Fruit fly (Drosophila melanogaster) whole organism, embryonic: ENCODE data around the gene Sfxn2.

Source experiments
- Ada2b ChIP-seq: fragments of 200-800 bp; sonication (Bioruptor generic); IDR thresholded peaks from 2 replicates; pipeline ENCODE4 v1.3.6; 2022; ENCODE audit warnings: missing biosample characterization, missing genetic modification characterization
- CG10321 ChIP-seq: fragments of 200-800 bp; sonication (Bioruptor generic); IDR thresholded peaks from 2 replicates; pipeline ENCODE4 v1.3.6; 2022; ENCODE audit warnings: missing biosample characterization, missing genetic modification characterization
- CG10431 ChIP-seq: fragments of 200-800 bp; sonication (Bioruptor generic); optimal IDR thresholded peaks from 3 replicates; lab custom pipeline; 2018; ENCODE audit warnings: missing biosample characterization, mild to moderate bottlenecking, missing genetic modification characterization
- CG12104 ChIP-seq: fragments of 200-800 bp; sonication (Bioruptor generic); optimal IDR thresholded peaks from 3 replicates; lab custom pipeline; 2016; ENCODE audit warnings: missing biosample characterization, missing genetic modification characterization
- CG12744 ChIP-seq: fragments of 200-800 bp; sonication (Bioruptor generic); optimal IDR thresholded peaks from 2 replicates; lab custom pipeline; 2016; ENCODE audit warnings: missing biosample characterization, missing genetic modification characterization
- CG13424 ChIP-seq: fragments of 200-800 bp; sonication (Bioruptor generic); optimal IDR thresholded peaks from 2 replicates; lab custom pipeline; 2019; ENCODE audit warnings: missing biosample characterization, mild to moderate bottlenecking, missing genetic modification characterization, moderate library complexity
- CG14014 ChIP-seq: fragments of 200-800 bp; sonication (Bioruptor generic); IDR thresholded peaks from 2 replicates; pipeline ENCODE4 v1.3.6; 2022; ENCODE audit warnings: missing biosample characterization, missing genetic modification characterization
- CG14667 ChIP-seq: fragments of 200-800 bp; sonication (Bioruptor generic); IDR thresholded peaks from 2 replicates; pipeline ENCODE4 v1.3.6; 2022; ENCODE audit warnings: missing biosample characterization, missing genetic modification characterization
- CG14710 ChIP-seq: fragments of 200-800 bp; sonication (Bioruptor generic); optimal IDR thresholded peaks from 3 replicates; lab custom pipeline; 2019; ENCODE audit warnings: missing biosample characterization, mild to moderate bottlenecking, missing genetic modification characterization, moderate library complexity
- CG15269 ChIP-seq: fragments of 200-800 bp; sonication (Bioruptor generic); optimal IDR thresholded peaks from 2 replicates; lab custom pipeline; 2018; ENCODE audit warnings: missing biosample characterization, mild to moderate bottlenecking, missing genetic modification characterization, moderate library complexity
- CG17186 ChIP-seq: fragments of 200-800 bp; sonication (Bioruptor generic); optimal IDR thresholded peaks from 3 replicates; lab custom pipeline; 2017; ENCODE audit warnings: missing biosample characterization, missing genetic modification reagents, missing genetic modification characterization
- CG17385 ChIP-seq: fragments of 200-800 bp; sonication (Bioruptor generic); optimal IDR thresholded peaks from 3 replicates; lab custom pipeline; 2018; ENCODE audit warnings: missing biosample characterization, mild to moderate bottlenecking, missing genetic modification characterization
- CG17568 ChIP-seq: fragments of 200-800 bp; sonication (Bioruptor generic); optimal IDR thresholded peaks from 2 replicates; lab custom pipeline; 2018; ENCODE audit warnings: missing biosample characterization, mild to moderate bottlenecking, missing genetic modification characterization, moderate library complexity
- CG18764 ChIP-seq: fragments of 200-800 bp; sonication (Bioruptor generic); optimal IDR thresholded peaks from 3 replicates; lab custom pipeline; 2016; ENCODE audit warnings: missing biosample characterization, missing genetic modification characterization
- CG2116 ChIP-seq: fragments of 200-800 bp; sonication (Bioruptor generic); optimal IDR thresholded peaks from 3 replicates; lab custom pipeline; 2018; ENCODE audit warnings: missing biosample characterization, mild to moderate bottlenecking, missing genetic modification characterization
- CG30020 ChIP-seq: fragments of 200-800 bp; optimal IDR thresholded peaks from 2 replicates; lab custom pipeline; 2019; ENCODE audit warnings: missing biosample characterization, mild to moderate bottlenecking, missing genetic modification characterization, moderate library complexity
- CG31365 ChIP-seq: fragments of 200-800 bp; sonication (Bioruptor generic); optimal IDR thresholded peaks from 2 replicates; lab custom pipeline; 2018; ENCODE audit warnings: missing biosample characterization, mild to moderate bottlenecking, missing genetic modification characterization
- CG31388 ChIP-seq: fragments of 200-800 bp; sonication (Bioruptor generic); optimal IDR thresholded peaks from 2 replicates; lab custom pipeline; 2016; ENCODE audit warnings: missing biosample characterization, missing genetic modification characterization
- CG3847 ChIP-seq: fragments of 200-800 bp; sonication (Bioruptor generic); IDR thresholded peaks from 2 replicates; pipeline ENCODE4 v1.3.6; 2022; ENCODE audit warnings: missing biosample characterization, missing genetic modification characterization
- CG5180 ChIP-seq: fragments of 200-800 bp; sonication (Bioruptor generic); optimal IDR thresholded peaks from 3 replicates; lab custom pipeline; 2017; ENCODE audit warnings: missing biosample characterization, missing genetic modification characterization, mild to moderate bottlenecking, moderate library complexity, missing genetic modification reagents
- CG6254 ChIP-seq: fragments of 200-800 bp; sonication (Bioruptor generic); optimal IDR thresholded peaks from 3 replicates; lab custom pipeline; 2017; ENCODE audit warnings: mild to moderate bottlenecking, missing biosample characterization, missing genetic modification reagents, missing genetic modification characterization
- CG6272 ChIP-seq: fragments of 200-800 bp; sonication (Bioruptor generic); IDR thresholded peaks from 2 replicates; pipeline ENCODE4 v1.3.6; 2022; ENCODE audit warnings: missing biosample characterization, missing genetic modification characterization
- CG9797 ChIP-seq: fragments of 200-800 bp; sonication (Bioruptor generic); optimal IDR thresholded peaks from 3 replicates; lab custom pipeline; 2018; ENCODE audit warnings: missing biosample characterization, mild to moderate bottlenecking, missing genetic modification characterization
- D19A ChIP-seq: fragments of 200-800 bp; optimal IDR thresholded peaks from 3 replicates; lab custom pipeline; 2019; ENCODE audit warnings: missing biosample characterization, mild to moderate bottlenecking, missing genetic modification characterization, moderate library complexity
- Dad ChIP-seq: fragments of 200-800 bp; sonication (Bioruptor generic); optimal IDR thresholded peaks from 3 replicates; lab custom pipeline; 2016; ENCODE audit warnings: missing biosample characterization, missing genetic modification characterization
- Dll ChIP-seq: fragments of 200-800 bp; sonication (Bioruptor generic); IDR thresholded peaks from 4 replicates; pipeline ENCODE4 v1.3.6; 2022; ENCODE audit warnings: missing biosample characterization, missing genetic modification characterization; ENCODE audit not compliant: partially characterized antibody
- H2.0 ChIP-seq: fragments of 200-800 bp; sonication (Bioruptor generic); IDR thresholded peaks from 2 replicates; pipeline ENCODE4 v1.3.6; 2022; ENCODE audit warnings: missing biosample characterization, missing genetic modification characterization
- HmgD ChIP-seq: fragments of 200-800 bp; sonication (Bioruptor generic); optimal IDR thresholded peaks from 3 replicates; lab custom pipeline; 2016; ENCODE audit warnings: missing biosample characterization, missing genetic modification characterization
- Nf-YA ChIP-seq: fragments of 200-800 bp; sonication (Bioruptor generic); IDR thresholded peaks from 2 replicates; pipeline ENCODE4 v1.3.6; 2022; ENCODE audit warnings: missing biosample characterization, missing genetic modification characterization
- Oaz ChIP-seq: fragments of 200-800 bp; sonication (Bioruptor generic); IDR thresholded peaks from 2 replicates; pipeline ENCODE4 v1.3.6; 2022; ENCODE audit warnings: missing biosample characterization, missing genetic modification characterization
- Sox100B ChIP-seq: fragments of 200-800 bp; sonication (Bioruptor generic); optimal IDR thresholded peaks from 3 replicates; lab custom pipeline; 2018; ENCODE audit warnings: missing biosample characterization, mild to moderate bottlenecking, missing genetic modification characterization
- bbx ChIP-seq: fragments of 200-800 bp; sonication (Bioruptor generic); IDR thresholded peaks from 2 replicates; pipeline ENCODE4 v1.3.6; 2022; ENCODE audit warnings: missing biosample characterization, missing genetic modification characterization; ENCODE audit not compliant: partially characterized antibody
- bcd ChIP-seq: fragments of 200-800 bp; sonication (Bioruptor generic); optimal IDR thresholded peaks from 2 replicates; lab custom pipeline; 2017; ENCODE audit warnings: missing biosample characterization, mild to moderate bottlenecking, missing genetic modification characterization
- crp ChIP-seq, 2 experiments: fragments of 200-800 bp; sonication (Bioruptor generic); optimal IDR thresholded peaks; 2 replicates in 1 of 2; 3 replicates in 1 of 2; lab custom pipeline; 2017; ENCODE audit warnings: missing biosample characterization in 2 of 2, missing genetic modification characterization in 2 of 2, mild to moderate bottlenecking in 1 of 2, moderate library complexity in 1 of 2
- fu2 ChIP-seq: fragments of 200-800 bp; sonication (Bioruptor generic); optimal IDR thresholded peaks from 2 replicates; lab custom pipeline; 2016; ENCODE audit warnings: missing biosample characterization, missing genetic modification characterization
- gfzf ChIP-seq: fragments of 200-800 bp; sonication (Bioruptor generic); optimal IDR thresholded peaks from 2 replicates; lab custom pipeline; 2016; ENCODE audit warnings: missing biosample characterization, mild to moderate bottlenecking, missing genetic modification characterization, moderate library complexity
- hth ChIP-seq: fragments of >200 bp; optimal IDR thresholded peaks from 2 replicates; lab custom pipeline; 2017; ENCODE audit warnings: inconsistent platforms
- ken ChIP-seq: fragments of 200-800 bp; sonication (Bioruptor generic); IDR thresholded peaks from 3 replicates; pipeline ENCODE4 v1.3.6; 2022; ENCODE audit warnings: missing biosample characterization, missing genetic modification characterization
- kni ChIP-seq: fragments of 200-800 bp; sonication (Bioruptor generic); optimal IDR thresholded peaks from 3 replicates; lab custom pipeline; 2017; ENCODE audit warnings: mild to moderate bottlenecking, missing biosample characterization, missing genetic modification reagents, missing genetic modification characterization
- pfk ChIP-seq: fragments of 200-800 bp; sonication (Bioruptor generic); optimal IDR thresholded peaks from 2 replicates; lab custom pipeline; 2018; ENCODE audit warnings: missing biosample characterization, mild to moderate bottlenecking, missing genetic modification characterization, moderate library complexity
- prd ChIP-seq, 3 experiments: fragments of >200 bp in 2 of 3; fragments of 200-800 bp in 1 of 3; sonication (Bioruptor generic) in 1 of 3; optimal IDR thresholded peaks in 2 of 3; IDR thresholded peaks in 1 of 3; 2 replicates in 2 of 3; 3 replicates in 1 of 3; pipeline versions ENCODE4 v1.3.6 to Lab custom; 2017 to 2022; ENCODE audit warnings: missing biosample characterization in 1 of 3, missing genetic modification characterization in 1 of 3
- pum ChIP-seq: fragments of 200-800 bp; sonication (Bioruptor generic); optimal IDR thresholded peaks from 2 replicates; lab custom pipeline; 2016; ENCODE audit warnings: missing biosample characterization, missing genetic modification characterization
- sc ChIP-seq, 3 experiments: fragments of >200 bp in 2 of 3; fragments of 200-800 bp in 1 of 3; sonication (Bioruptor generic) in 1 of 3; optimal IDR thresholded peaks; 2 replicates in 2 of 3; 3 replicates in 1 of 3; lab custom pipeline; 2017; ENCODE audit warnings: mild to moderate bottlenecking in 1 of 3, missing biosample characterization in 1 of 3, missing genetic modification characterization in 1 of 3, missing genetic modification reagents in 1 of 3
- stwl ChIP-seq: fragments of 200-800 bp; sonication (Bioruptor generic); optimal IDR thresholded peaks from 3 replicates; lab custom pipeline; 2018; ENCODE audit warnings: missing biosample characterization, mild to moderate bottlenecking, missing genetic modification characterization, moderate library complexity
- sug ChIP-seq: fragments of 200-800 bp; optimal IDR thresholded peaks from 2 replicates; lab custom pipeline; 2019; ENCODE audit warnings: missing biosample characterization, mild to moderate bottlenecking, missing genetic modification characterization, moderate library complexity
- tin ChIP-seq: fragments of 200-800 bp; sonication (Bioruptor generic); optimal IDR thresholded peaks from 3 replicates; lab custom pipeline; 2016; ENCODE audit warnings: missing biosample characterization, missing genetic modification characterization

Gene Sfxn2

DNA sequence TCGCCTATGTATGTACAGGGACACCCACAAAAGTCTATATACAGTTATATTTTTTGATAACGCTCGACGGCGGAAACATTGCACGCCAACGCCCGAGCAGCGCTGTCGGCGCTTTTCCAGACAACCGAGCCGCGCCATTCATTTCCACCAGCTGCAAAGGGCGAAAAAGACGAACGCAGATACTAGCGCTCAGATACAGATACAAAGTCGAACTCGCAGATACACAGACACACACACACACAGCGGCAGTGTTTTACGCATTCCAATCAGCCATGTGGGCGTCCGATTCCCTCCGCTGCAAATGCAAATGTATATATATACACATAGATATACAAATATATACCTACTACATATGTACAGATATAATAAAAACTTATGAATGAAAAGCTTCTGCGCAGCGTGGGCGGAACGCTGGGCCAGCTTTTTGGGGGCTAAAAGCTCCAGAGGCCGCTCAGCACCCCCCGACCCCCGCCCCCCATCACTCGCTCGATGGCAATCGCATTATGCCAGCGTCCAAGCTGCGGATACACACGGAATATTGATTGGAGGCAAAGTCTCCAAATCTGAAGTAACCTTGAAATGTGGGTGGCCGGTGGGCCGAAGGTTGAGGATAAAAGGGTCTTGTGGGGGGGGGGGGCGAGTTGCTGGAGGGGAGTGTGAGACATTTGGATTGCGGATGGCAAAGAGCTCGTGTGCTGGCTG lies 28.6 kb downstream of the Sfxn2 start (continued):
- TF ChIP-seq CG9797 (GFP tag; lab: Kevin White, UChicago) (no peak), CG17186 (no peak), Sox100B (GFP tag; lab: Kevin White, UChicago) (no peak), CG6272 (GFP tag; lab: Robert Waterston, UW) (no peak), sug (peak; percentile 52), CG31365 (tag; lab: Kevin White, UChicago) (no peak), CG12104 (GFP tag; lab: Kevin White, UChicago) (no peak), Dll (no peak), CG14014 (GFP tag; lab: Robert Waterston, UW) (no peak), kni (GFP tag; lab: Kevin White, UChicago) (peak; percentile 42), CG15269 (tag; lab: Kevin White, UChicago) (no peak), pum (GFP tag; lab: Kevin White, UChicago) (no peak), D19A (no peak), gfzf (GFP tag; lab: Kevin White, UChicago) (no peak), Nf-YA (GFP tag; lab: Robert Waterston, UW) (no peak), bbx (GFP tag; lab: Robert Waterston, UW) (no peak), Dad (GFP tag; lab: Kevin White, UChicago) (no peak), CG3847 (GFP tag; lab: Robert Waterston, UW) (peak; percentile 24; the same call in 1 of the 2 replicates), ken (0 out of 3 replicates have a peak, but pooled peaks have one; percentile 25), sc (optimal IDR thresholded peaks at IDR 0.05; lab: Kevin White, UChicago) (no peak), sc (GFP tag; optimal IDR thresholded peaks at IDR 0.05; lab: Kevin White, UChicago) (no peak), CG14667 (no peak), CG10321 (no peak)

DNA sequence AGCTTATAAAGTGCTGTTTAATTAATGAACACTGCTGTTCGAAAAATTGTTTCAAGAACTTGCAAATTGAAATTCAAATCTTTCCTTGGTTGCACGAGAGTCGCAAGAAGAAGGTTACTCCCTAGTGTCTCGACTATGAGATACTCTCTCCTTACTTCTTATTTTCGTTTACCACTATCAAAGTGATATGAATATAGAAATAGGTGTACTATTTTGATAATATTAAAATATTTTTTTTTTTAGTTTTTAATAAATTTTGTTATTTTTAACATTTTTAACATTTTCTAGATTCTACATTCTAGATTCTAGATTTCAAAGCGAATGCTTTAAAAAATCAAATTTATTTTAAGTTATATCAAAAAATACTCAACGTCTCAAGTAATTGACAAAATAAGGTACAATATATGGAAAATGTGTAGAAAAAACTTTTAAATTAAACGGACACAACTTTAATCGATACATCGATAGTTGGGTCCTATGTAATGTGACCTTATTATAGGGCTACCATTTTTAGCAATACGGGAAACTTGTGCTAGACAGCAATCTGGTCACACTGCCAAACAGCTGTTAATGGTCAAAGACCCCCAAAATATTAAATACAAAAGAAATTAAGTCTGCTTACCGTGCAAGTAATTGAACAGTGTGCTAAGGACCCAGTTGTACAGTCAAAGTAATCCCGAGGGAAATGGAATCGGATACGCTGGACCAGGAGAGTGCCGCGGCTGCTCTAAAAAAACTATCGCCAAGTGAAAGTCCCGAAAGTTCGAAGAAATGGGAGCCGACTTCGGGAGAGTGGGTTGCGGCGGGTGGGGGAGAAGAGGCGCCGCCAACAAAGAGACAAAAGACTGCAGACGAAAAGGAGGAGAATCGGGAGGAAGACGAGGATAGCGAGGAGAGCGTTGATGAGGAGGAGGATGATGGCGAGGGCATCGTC lies 29.4 kb downstream of the Sfxn2 start, which contains the start of gene MESR6:
Gene MESR6, plus strand, starts transcription at position 546 of the 934 bp plus-strand sequence.
- TF ChIP-seq Ada2b (GFP tag; lab: Robert Waterston, UW) (no peak), CG13424 (tag; lab: Kevin White, UChicago) (no peak), Dll (peak; percentile 88), CG18764 (GFP tag; lab: Kevin White, UChicago) (no peak), CG17568 (GFP tag; lab: Kevin White, UChicago) (no peak), CG12104 (GFP tag; lab: Kevin White, UChicago) (no peak), stwl (tag; lab: Kevin White, UChicago) (peak; percentile 95), crp (GFP tag; optimal IDR thresholded peaks at IDR 0.05; lab: Kevin White, UChicago) (peak; percentile 81 to 98), CG6254 (GFP tag; lab: Kevin White, UChicago) (no peak), CG31388 (GFP tag; lab: Kevin White, UChicago) (no peak), hth (no peak), tin (GFP tag; lab: Kevin White, UChicago) (no peak), CG30020 (tag; lab: Kevin White, UChicago) (peak; percentile 41), CG10431 (GFP tag; lab: Kevin White, UChicago) (no peak), Oaz (GFP tag; lab: Robert Waterston, UW) (no peak), H2.0 (GFP tag; lab: Robert Waterston, UW) (no peak), CG17385 (GFP tag; lab: Kevin White, UChicago) (peak; percentile 33), fu2 (GFP tag; lab: Kevin White, UChicago) (no peak), bcd (GFP tag; lab: Kevin White, UChicago) (no peak), Nf-YA (GFP tag; lab: Robert Waterston, UW) (no peak), CG12744 (GFP tag; lab: Kevin White, UChicago) (no peak), CG2116 (peak; percentile 71), CG5180 (no peak), prd (optimal IDR thresholded peaks at IDR 0.05; lab: Kevin White, UChicago) (no peak), prd (GFP tag; IDR thresholded peaks at IDR 0.05; lab: Robert Waterston, UW) (peak; percentile 32; the same call in 1 of the 3 replicates), pfk (GFP tag; lab: Kevin White, UChicago) (no peak), CG14710 (peak; percentile 69), HmgD (GFP tag; lab: Kevin White, UChicago) (peak; percentile 9)
